Fruit fly (Drosophila melanogaster): ENCODE measurements around the gene Ppcs.
A peak's percentile ranks its signal among the peaks of the same experiment; 100 is the strongest.

The Ppcs gene

dm6 chr3R:19150856-19151651 is 3.3 kb upstream of the Ppcs start:
- TF ChIP-seq dl (GFP tag; optimal IDR thresholded peaks at IDR 0.05; ENCODE audit: insufficient read depth in 1 of 2, partially characterized antibody in 2 of 2) = no peak
- TF ChIP-seq fru (GFP tag; optimal IDR thresholded peaks at IDR 0.05) = peak; percentile 81

- TF ChIP-seq h (GFP tag; optimal IDR thresholded peaks at IDR 0.05) (no peak), pan (optimal IDR thresholded peaks at IDR 0.05) (no peak), rgr (GFP tag; optimal IDR thresholded peaks at IDR 0.05) (no peak), Dfd (GFP tag; optimal IDR thresholded peaks at IDR 0.05) (no peak), OdsH (GFP tag; optimal IDR thresholded peaks at IDR 0.05) (no peak)
Measured at dm6 chr3R:19134957-19135356, 12.8 kb downstream of the Ppcs start, which contains the start of gene Cyp12a4. Cyp12a4 (plus strand) TSS chr3R:19135158.

- TF ChIP-seq Myc (optimal IDR thresholded peaks at IDR 0.05) (no peak), sage (GFP tag; optimal IDR thresholded peaks at IDR 0.05) (no peak), GATAd (GFP tag; optimal IDR thresholded peaks at IDR 0.05) (no peak), Hr83 (GFP tag; optimal IDR thresholded peaks at IDR 0.05; ENCODE audit: poor library complexity, severe bottlenecking) (no peak), dsf (GFP tag; optimal IDR thresholded peaks at IDR 0.05; ENCODE audit: borderline replicate concordance) (no peak), h (GFP tag; optimal IDR thresholded peaks at IDR 0.05) (peak; percentile 29), Jra (GFP tag; optimal IDR thresholded peaks at IDR 0.05) (no peak), br (GFP tag; optimal IDR thresholded peaks at IDR 0.05) (no peak), fru (GFP tag; optimal IDR thresholded peaks at IDR 0.05) (peak; percentile 24), Hr78 (GFP tag; optimal IDR thresholded peaks at IDR 0.05) (no peak), OdsH (GFP tag; optimal IDR thresholded peaks at IDR 0.05) (peak; percentile 41), N (GFP tag; optimal IDR thresholded peaks at IDR 0.05) (no peak), usp (GFP tag; optimal IDR thresholded peaks at IDR 0.05) (no peak), dmrt93B (GFP tag; optimal IDR thresholded peaks at IDR 0.05) (no peak), dl (GFP tag; optimal IDR thresholded peaks at IDR 0.05; ENCODE audit: insufficient read depth in 1 of 2, partially characterized antibody in 2 of 2) (no peak), foxo (GFP tag; optimal IDR thresholded peaks at IDR 0.05) (peak in 1 of 2 experiments; percentile 12), jim (GFP tag; optimal IDR thresholded peaks at IDR 0.05) (no peak), pan (optimal IDR thresholded peaks at IDR 0.05) (no peak)
Measured at dm6 chr3R:19132146-19132833, 15.4 kb downstream of the Ppcs start, which contains the start of gene Cyp12a5. Cyp12a5 (plus strand) TSS chr3R:19132648.

dm6 chr3R:19118505-19119138 is 29.1 kb downstream of the Ppcs start:
- TF ChIP-seq fru (GFP tag; optimal IDR thresholded peaks at IDR 0.05) (peak; percentile 82), psq (GFP tag; optimal IDR thresholded peaks at IDR 0.05) (peak; percentile 64), jim (GFP tag; optimal IDR thresholded peaks at IDR 0.05) (no peak), Hr78 (GFP tag; optimal IDR thresholded peaks at IDR 0.05) (no peak), woc (GFP tag; optimal IDR thresholded peaks at IDR 0.05) (peak; percentile 89), Dfd (GFP tag; optimal IDR thresholded peaks at IDR 0.05) (peak; percentile 32), Hr83 (GFP tag; optimal IDR thresholded peaks at IDR 0.05; ENCODE audit: poor library complexity, severe bottlenecking) (no peak), Hnf4 (GFP tag; optimal IDR thresholded peaks at IDR 0.05) (no peak), GATAd (GFP tag; optimal IDR thresholded peaks at IDR 0.05) (no peak), Vsx2 (GFP tag; optimal IDR thresholded peaks at IDR 0.05; ENCODE audit: partially characterized antibody) (no peak), Abd-B (GFP tag; optimal IDR thresholded peaks at IDR 0.05) (no peak), dmrt93B (GFP tag; optimal IDR thresholded peaks at IDR 0.05) (peak; percentile 59), dl (GFP tag; optimal IDR thresholded peaks at IDR 0.05; ENCODE audit: insufficient read depth in 1 of 2, partially characterized antibody in 2 of 2) (no peak), N (GFP tag; optimal IDR thresholded peaks at IDR 0.05) (no peak), OdsH (GFP tag; optimal IDR thresholded peaks at IDR 0.05) (peak; percentile 69), br (GFP tag; optimal IDR thresholded peaks at IDR 0.05) (peak; percentile 78), CG32264 (GFP tag; optimal IDR thresholded peaks at IDR 0.05) (peak; percentile 45), Dif (GFP tag; optimal IDR thresholded peaks at IDR 0.05; ENCODE audit: partially characterized antibody) (no peak), Rel (GFP tag; optimal IDR thresholded peaks at IDR 0.05) (no peak), Rel (tag; optimal IDR thresholded peaks at IDR 0.05) (no peak), pan (optimal IDR thresholded peaks at IDR 0.05) (peak; percentile 34), ey (GFP tag; optimal IDR thresholded peaks at IDR 0.05) (peak; percentile 83), h (GFP tag; optimal IDR thresholded peaks at IDR 0.05) (peak; percentile 80), lola (GFP tag; optimal IDR thresholded peaks at IDR 0.05) (no peak), sv (GFP tag; optimal IDR thresholded peaks at IDR 0.05) (no peak), brk (GFP tag; optimal IDR thresholded peaks at IDR 0.05) (no peak), CrebA (GFP tag; optimal IDR thresholded peaks at IDR 0.05; ENCODE audit: borderline replicate concordance) (peak; percentile 71), Jra (GFP tag; optimal IDR thresholded peaks at IDR 0.05) (peak; percentile 47), foxo (GFP tag; optimal IDR thresholded peaks at IDR 0.05) (peak in 1 of 2 experiments; percentile 86), dsf (GFP tag; optimal IDR thresholded peaks at IDR 0.05; ENCODE audit: borderline replicate concordance) (no peak), Sp1 (GFP tag; optimal IDR thresholded peaks at IDR 0.05) (peak; percentile 59), HLH106 (tag; optimal IDR thresholded peaks at IDR 0.05) (peak; percentile 77), rgr (GFP tag; optimal IDR thresholded peaks at IDR 0.05) (peak; percentile 75)

Data from whole organism, wandering third instar larva.